Worm (Caenorhabditis elegans) whole organism, early embryonic: ENCODE data around the gene cpr-9.

Experiments
- ama-1 ChIP-seq: fragments of 150-350 bp; optimal IDR thresholded peaks from 2 replicates; lab custom pipeline; 2014
- ceh-13 ChIP-seq: fragments of 200-800 bp; sonication (Bioruptor generic); optimal IDR thresholded peaks from 2 replicates; lab custom pipeline; 2018; ENCODE audit warnings: mild to moderate bottlenecking, missing genetic modification characterization, missing compliant biosample characterization
- ets-7 ChIP-seq: sonication (generic microtip); optimal IDR thresholded peaks from 2 replicates; lab custom pipeline; 2016; ENCODE audit warnings: missing genotype, missing genetic modification characterization, missing compliant biosample characterization
- flt-1 ChIP-seq: fragments of 200-800 bp; sonication (Bioruptor generic); IDR thresholded peaks from 2 replicates; pipeline ENCODE4 v1.3.6; 2022; ENCODE audit warnings: missing genetic modification characterization, missing compliant biosample characterization
- hmbx-1 ChIP-seq: sonication (generic microtip); optimal IDR thresholded peaks from 2 replicates; lab custom pipeline; 2016; ENCODE audit warnings: mild to moderate bottlenecking, missing genetic modification characterization, missing compliant biosample characterization
- hmg-4 ChIP-seq: fragments of 200-800 bp; sonication (Bioruptor generic); optimal IDR thresholded peaks from 2 replicates; lab custom pipeline; 2018; ENCODE audit warnings: mild to moderate bottlenecking, missing genetic modification characterization, missing compliant biosample characterization
- pes-1 ChIP-seq: fragments of 200-800 bp; sonication (Bioruptor generic); IDR thresholded peaks from 2 replicates; pipeline ENCODE4 v1.3.6; 2022; ENCODE audit warnings: missing genetic modification reagents, missing genetic modification characterization, missing compliant biosample characterization
- scrt-1 ChIP-seq: fragments of 200-800 bp; sonication (Bioruptor generic); IDR thresholded peaks from 2 replicates; pipeline ENCODE4 v1.3.6; 2022; ENCODE audit warnings: missing genetic modification characterization, missing compliant biosample characterization
- sea-1 ChIP-seq: fragments of 200-800 bp; sonication (Bioruptor generic); conservative IDR thresholded peaks from 2 replicates; pipeline ENCODE4 v1.3.6; 2022; ENCODE audit warnings: missing genetic modification characterization, missing compliant biosample characterization
- tbx-37 ChIP-seq: fragments of 200-800 bp; sonication (Bioruptor generic); conservative IDR thresholded peaks from 2 replicates; pipeline ENCODE4 v1.3.6; 2022; ENCODE audit warnings: missing genetic modification reagents, missing genetic modification characterization, missing compliant biosample characterization
- tra-4 ChIP-seq: sonication (generic microtip); optimal IDR thresholded peaks from 2 replicates; lab custom pipeline; 2017; ENCODE audit warnings: missing genetic modification characterization, missing compliant biosample characterization

DNA sequence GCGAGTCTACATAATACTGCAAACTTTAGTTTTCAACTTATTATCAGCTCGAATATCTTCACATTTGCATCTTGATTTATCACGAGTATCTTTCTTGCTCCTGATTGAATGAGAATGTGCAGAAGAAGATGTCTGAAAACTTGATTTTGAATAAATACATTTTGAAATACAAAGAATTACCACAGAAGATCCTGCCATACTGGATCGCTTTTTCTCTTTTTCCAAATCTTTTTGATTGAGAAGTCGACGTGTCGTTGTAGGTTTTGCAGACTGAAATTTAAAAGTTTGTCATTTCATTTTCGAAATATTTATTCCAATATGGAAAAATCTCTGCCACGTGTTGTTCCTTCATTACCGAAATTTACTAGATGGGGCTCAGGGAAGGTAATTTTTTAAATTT lies 7.0 kb upstream of the cpr-9 start, which contains the start of gene C52E4.12:
- TF ChIP-seq sea-1 (GFP tag; lab: Robert Waterston, UW) (no peak), hmg-4 (no peak), flt-1 (GFP tag; lab: Robert Waterston, UW) (no peak), hmbx-1 (tag; lab: Kevin White, UChicago) (no peak), tra-4 (tag; lab: Kevin White, UChicago) (no peak), ama-1 (no peak), pes-1 (GFP tag; lab: Robert Waterston, UW) (no peak), ceh-13 (GFP tag; lab: Kevin White, UChicago) (no peak), tbx-37 (GFP tag; lab: Robert Waterston, UW) (no peak), scrt-1 (GFP tag; lab: Robert Waterston, UW) (no peak), ets-7 (tag; lab: Kevin White, UChicago) (no peak)
